Fruit fly (Drosophila melanogaster) whole organism: ENCODE results near the gene Desi.

ENCODE experiments used
- EcR ChIP-seq, 2 experiments: fragments of >200 bp; optimal IDR thresholded peaks; 2 replicates each; lab custom pipeline; 2017; ENCODE audit warnings: missing biosample characterization in 2 of 2, missing genetic modification characterization in 2 of 2, missing genetic modification reagents in 2 of 2
- psq ChIP-seq: fragments of >200 bp; optimal IDR thresholded peaks from 2 replicates; lab custom pipeline; 2017

- TF ChIP-seq psq (lab: Kevin White, UChicago) (no peak), EcR (GFP tag; optimal IDR thresholded peaks at IDR 0.05; lab: Kevin White, UChicago) (no peak)
These were observed 24.5 kb downstream of the Desi start, which contains the start of gene CG14692 for dm6 chr3R:10803855-10804254.
